Worm (Caenorhabditis elegans) whole organism, L2 larva: Measurements from ENCODE around the gene lpin-1.

Experiments
- F13H6.1 ChIP-seq: sonication (generic microtip); optimal IDR thresholded peaks from 2 replicates; lab custom pipeline; 2016; ENCODE audit warnings: missing genetic modification characterization, missing compliant biosample characterization
- R02D3.7 ChIP-seq: fragments of 150-350 bp; optimal IDR thresholded peaks from 2 replicates; lab custom pipeline; 2014; ENCODE audit warnings: missing biosample characterization, missing genetic modification characterization
- Y55F3AM.14 ChIP-seq: fragments of 200-800 bp; sonication (Bioruptor generic); optimal IDR thresholded peaks from 2 replicates; lab custom pipeline; 2018; ENCODE audit warnings: mild to moderate bottlenecking, missing genetic modification characterization, missing compliant biosample characterization
- ZK546.5 ChIP-seq: sonication (generic microtip); optimal IDR thresholded peaks from 2 replicates; lab custom pipeline; 2017; ENCODE audit warnings: missing biosample characterization, missing genetic modification characterization
- alr-1 ChIP-seq: fragments of 150-350 bp; optimal IDR thresholded peaks from 2 replicates; lab custom pipeline; 2014; ENCODE audit warnings: missing biosample characterization, missing genetic modification characterization
- aly-2 ChIP-seq: fragments of 150-350 bp; optimal IDR thresholded peaks from 2 replicates; lab custom pipeline; 2014; ENCODE audit warnings: missing biosample characterization, missing genetic modification characterization
- ama-1 ChIP-seq: fragments of 150-350 bp; optimal IDR thresholded peaks from 2 replicates; lab custom pipeline; 2018; ENCODE audit warnings: inconsistent platforms
- blmp-1 ChIP-seq: sonication (generic microtip); optimal IDR thresholded peaks from 2 replicates; lab custom pipeline; 2017; ENCODE audit warnings: missing genetic modification characterization, mild to moderate bottlenecking, missing compliant biosample characterization, antibody characterized with exemption, moderate library complexity; ENCODE audit not compliant: insufficient read depth
- ceh-82 ChIP-seq: fragments of 150-350 bp; optimal IDR thresholded peaks from 2 replicates; lab custom pipeline; 2014; ENCODE audit warnings: missing biosample characterization, missing genetic modification characterization
- crh-2 ChIP-seq: sonication (generic microtip); optimal IDR thresholded peaks from 2 replicates; lab custom pipeline; 2017; ENCODE audit warnings: missing biosample characterization, missing genetic modification characterization
- dmd-4 ChIP-seq: sonication (generic microtip); optimal IDR thresholded peaks from 2 replicates; lab custom pipeline; 2017; ENCODE audit warnings: missing biosample characterization, missing genetic modification characterization
- egl-27 ChIP-seq: sonication (generic microtip); optimal IDR thresholded peaks from 3 replicates; lab custom pipeline; 2017; ENCODE audit warnings: missing biosample characterization, missing genetic modification reagents, missing genetic modification characterization
- elt-3 ChIP-seq: sonication (generic microtip); optimal IDR thresholded peaks from 2 replicates; lab custom pipeline; 2017; ENCODE audit warnings: missing biosample characterization, missing genetic modification characterization
- fos-1 ChIP-seq: fragments of 150-350 bp; optimal IDR thresholded peaks from 2 replicates; lab custom pipeline; 2014; ENCODE audit warnings: missing biosample characterization, missing genetic modification characterization
- lin-13 ChIP-seq: fragments of 150-350 bp; optimal IDR thresholded peaks from 2 replicates; lab custom pipeline; 2014; ENCODE audit warnings: missing biosample characterization, missing genetic modification reagents, missing genetic modification characterization
- lin-39 ChIP-seq: fragments of 150-350 bp; optimal IDR thresholded peaks from 2 replicates; lab custom pipeline; 2014; ENCODE audit warnings: missing biosample characterization, missing genetic modification reagents, missing genetic modification characterization
- mab-5 ChIP-seq: fragments of 150-350 bp; optimal IDR thresholded peaks from 2 replicates; lab custom pipeline; 2014; ENCODE audit warnings: missing biosample characterization, missing genetic modification characterization
- mbf-1 ChIP-seq: sonication (generic microtip); optimal IDR thresholded peaks from 2 replicates; lab custom pipeline; 2017; ENCODE audit warnings: missing biosample characterization, missing genetic modification characterization
- mdl-1 ChIP-seq, 2 experiments: fragments of 150-350 bp in 1 of 2; sonication (generic microtip) in 1 of 2; optimal IDR thresholded peaks; 2 replicates each; lab custom pipeline; 2017; ENCODE audit warnings: missing biosample characterization in 2 of 2, missing genetic modification characterization in 2 of 2
- nhr-10 ChIP-seq: sonication (generic microtip); optimal IDR thresholded peaks from 2 replicates; lab custom pipeline; 2017; ENCODE audit warnings: missing biosample characterization, missing genetic modification characterization
- nhr-11 ChIP-seq: fragments of 150-350 bp; optimal IDR thresholded peaks from 2 replicates; lab custom pipeline; 2014; ENCODE audit warnings: missing biosample characterization, missing genetic modification characterization
- nhr-12 ChIP-seq: fragments of 150-350 bp; optimal IDR thresholded peaks from 2 replicates; lab custom pipeline; 2014; ENCODE audit warnings: missing biosample characterization, missing genetic modification characterization
- nhr-129 ChIP-seq: fragments of 150-350 bp; optimal IDR thresholded peaks from 2 replicates; lab custom pipeline; 2014; ENCODE audit warnings: missing biosample characterization, missing genetic modification characterization
- nhr-21 ChIP-seq: fragments of 150-350 bp; optimal IDR thresholded peaks from 2 replicates; lab custom pipeline; 2014; ENCODE audit warnings: missing biosample characterization, missing genetic modification characterization
- nhr-23 ChIP-seq: fragments of 150-350 bp; optimal IDR thresholded peaks from 2 replicates; lab custom pipeline; 2014; ENCODE audit warnings: missing biosample characterization, missing genetic modification reagents, missing genetic modification characterization
- nhr-237 ChIP-seq: fragments of 150-350 bp; optimal IDR thresholded peaks from 2 replicates; lab custom pipeline; 2014; ENCODE audit warnings: missing biosample characterization, missing genetic modification characterization
- nhr-25 ChIP-seq: fragments of 150-350 bp; sonication (generic microtip); optimal IDR thresholded peaks from 3 replicates; lab custom pipeline; 2014; ENCODE audit warnings: missing biosample characterization, missing genetic modification characterization
- peb-1 ChIP-seq: fragments of 150-350 bp; optimal IDR thresholded peaks from 2 replicates; lab custom pipeline; 2014; ENCODE audit warnings: missing biosample characterization, missing genetic modification characterization
- sem-4 ChIP-seq: fragments of 150-350 bp; optimal IDR thresholded peaks from 2 replicates; lab custom pipeline; 2014; ENCODE audit warnings: missing biosample characterization, missing genetic modification reagents, missing genetic modification characterization
- skn-1 ChIP-seq: sonication (generic microtip); optimal IDR thresholded peaks from 2 replicates; lab custom pipeline; 2017; ENCODE audit warnings: missing biosample characterization, missing genetic modification characterization
- sma-3 ChIP-seq: sonication (generic microtip); optimal IDR thresholded peaks from 2 replicates; lab custom pipeline; 2016; ENCODE audit warnings: missing genetic modification reagents, missing genetic modification characterization, missing compliant biosample characterization
- sma-9 ChIP-seq, 2 experiments: fragments of 150-350 bp in 1 of 2; sonication (generic microtip) in 1 of 2; optimal IDR thresholded peaks; 2 replicates each; lab custom pipeline; 2014 to 2016; ENCODE audit warnings: missing genetic modification characterization in 2 of 2, mild to moderate bottlenecking in 1 of 2, missing biosample characterization in 1 of 2, missing compliant biosample characterization in 1 of 2, missing genetic modification reagents in 1 of 2, moderate library complexity in 1 of 2
- snpc-4 ChIP-seq: fragments of 150-350 bp; optimal IDR thresholded peaks from 2 replicates; lab custom pipeline; 2014; ENCODE audit warnings: missing biosample characterization, missing genetic modification characterization
- unc-39 ChIP-seq: fragments of 150-350 bp; optimal IDR thresholded peaks from 2 replicates; lab custom pipeline; 2014; ENCODE audit warnings: missing biosample characterization, missing genetic modification characterization
- unc-55 ChIP-seq: fragments of 150-350 bp; sonication (generic microtip); optimal IDR thresholded peaks from 3 replicates; lab custom pipeline; 2014; ENCODE audit warnings: missing biosample characterization, missing genetic modification reagents, missing genetic modification characterization
- unc-62 ChIP-seq: fragments of 150-350 bp; optimal IDR thresholded peaks from 2 replicates; lab custom pipeline; 2014; ENCODE audit warnings: missing biosample characterization, missing genetic modification reagents, missing genetic modification characterization
- zag-1 ChIP-seq: fragments of 150-350 bp; optimal IDR thresholded peaks from 2 replicates; lab custom pipeline; 2014; ENCODE audit warnings: missing biosample characterization, missing genetic modification characterization
- ztf-1 ChIP-seq: fragments of 200-800 bp; sonication (Bioruptor generic); conservative IDR thresholded peaks from 2 replicates; pipeline ENCODE4 v1.3.6; 2022; ENCODE audit warnings: missing genetic modification characterization, missing compliant biosample characterization
- ztf-11 ChIP-seq: sonication (generic microtip); optimal IDR thresholded peaks from 2 replicates; lab custom pipeline; 2017; ENCODE audit warnings: missing biosample characterization, missing genetic modification characterization
- ztf-4 ChIP-seq: fragments of 150-350 bp; optimal IDR thresholded peaks from 2 replicates; lab custom pipeline; 2014; ENCODE audit warnings: missing biosample characterization, missing genetic modification characterization

Gene lpin-1

DNA sequence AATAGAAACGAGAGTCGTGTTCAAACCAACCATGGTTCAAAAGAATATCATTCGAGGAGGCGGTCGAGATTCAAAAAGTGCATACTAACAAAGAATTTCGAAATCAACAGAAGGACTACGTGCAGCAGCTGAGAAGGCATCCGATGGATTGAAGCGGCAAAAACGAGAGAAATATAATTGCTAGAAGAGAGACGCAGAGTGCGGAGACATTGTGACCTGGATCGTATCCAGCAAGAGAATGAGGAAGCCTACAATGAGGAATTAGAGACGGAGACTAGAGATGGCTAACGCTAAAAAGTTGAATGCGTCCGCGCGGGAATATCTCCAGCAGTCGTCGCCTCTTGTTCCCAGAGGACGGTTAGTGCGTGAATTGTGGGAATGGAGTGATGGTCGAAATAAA, 44.1 kb downstream of the lpin-1 start:
- TF ChIP-seq nhr-21: peak; percentile 20
- no peak for TF ChIP-seq ceh-82 (tag; lab: Kevin White, UChicago)

DNA sequence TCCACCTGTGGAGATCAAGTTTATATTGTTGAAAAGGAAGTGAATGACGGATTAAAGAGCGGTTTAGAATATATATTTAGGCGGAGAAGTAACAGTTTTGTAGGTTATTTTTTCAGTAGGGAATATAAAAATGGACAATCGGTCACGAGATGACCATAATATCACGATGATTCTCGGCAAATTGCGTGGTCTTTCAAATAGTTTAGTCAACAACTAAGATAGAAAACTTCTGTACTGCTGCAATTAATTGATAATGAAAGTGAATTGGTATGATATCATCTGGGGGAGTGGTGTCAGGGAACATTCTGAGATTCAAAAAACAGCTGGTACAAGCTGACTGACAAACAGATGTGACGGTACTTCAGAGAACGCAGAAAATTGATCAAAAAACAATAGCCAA, 45.4 kb downstream of the lpin-1 start:
- no peak for TF ChIP-seq nhr-129 (tag; lab: Kevin White, UChicago)
- TF ChIP-seq crh-2: peak; percentile 15
- peak; percentile 90 for TF ChIP-seq blmp-1
- no peak for TF ChIP-seq ZK546.5
- no peak for TF ChIP-seq nhr-12 (tag; lab: Kevin White, UChicago)
- TF ChIP-seq skn-1: no peak
- no peak for TF ChIP-seq zag-1 (tag; lab: Kevin White, UChicago)
- no peak for TF ChIP-seq aly-2 (tag; lab: Kevin White, UChicago)
- TF ChIP-seq mbf-1 (tag; lab: Kevin White, UChicago): no peak
- no peak for TF ChIP-seq ztf-4 (tag; lab: Kevin White, UChicago)
- TF ChIP-seq nhr-237: no peak
- TF ChIP-seq snpc-4 (tag; lab: Kevin White, UChicago): no peak
- TF ChIP-seq unc-55 (GFP tag; lab: Kevin White, UChicago): no peak
- peak; percentile 44 for TF ChIP-seq sma-9 (GFP tag; optimal IDR thresholded peaks at IDR 0.05; lab: Kevin White, UChicago)
- no peak for TF ChIP-seq sma-9 (tag; optimal IDR thresholded peaks at IDR 0.05; lab: Kevin White, UChicago)
- no peak for TF ChIP-seq lin-13 (GFP tag; lab: Kevin White, UChicago)
- TF ChIP-seq ama-1: no peak
- no peak for TF ChIP-seq ceh-82 (tag; lab: Kevin White, UChicago)
- peak; percentile 60 for TF ChIP-seq sma-3 (GFP tag; lab: Kevin White, UChicago)
- TF ChIP-seq nhr-23 (tag; lab: Kevin White, UChicago): no peak
- peak; percentile 36 for TF ChIP-seq nhr-25 (tag; lab: Kevin White, UChicago)
- no peak for TF ChIP-seq fos-1 (tag; lab: Kevin White, UChicago)
- TF ChIP-seq alr-1 (tag; lab: Kevin White, UChicago): no peak
- TF ChIP-seq unc-62: no peak
- no peak for TF ChIP-seq nhr-10
- no peak for TF ChIP-seq unc-39 (tag; lab: Kevin White, UChicago)
- TF ChIP-seq ztf-1 (GFP tag; lab: Robert Waterston, UW): no peak

DNA sequence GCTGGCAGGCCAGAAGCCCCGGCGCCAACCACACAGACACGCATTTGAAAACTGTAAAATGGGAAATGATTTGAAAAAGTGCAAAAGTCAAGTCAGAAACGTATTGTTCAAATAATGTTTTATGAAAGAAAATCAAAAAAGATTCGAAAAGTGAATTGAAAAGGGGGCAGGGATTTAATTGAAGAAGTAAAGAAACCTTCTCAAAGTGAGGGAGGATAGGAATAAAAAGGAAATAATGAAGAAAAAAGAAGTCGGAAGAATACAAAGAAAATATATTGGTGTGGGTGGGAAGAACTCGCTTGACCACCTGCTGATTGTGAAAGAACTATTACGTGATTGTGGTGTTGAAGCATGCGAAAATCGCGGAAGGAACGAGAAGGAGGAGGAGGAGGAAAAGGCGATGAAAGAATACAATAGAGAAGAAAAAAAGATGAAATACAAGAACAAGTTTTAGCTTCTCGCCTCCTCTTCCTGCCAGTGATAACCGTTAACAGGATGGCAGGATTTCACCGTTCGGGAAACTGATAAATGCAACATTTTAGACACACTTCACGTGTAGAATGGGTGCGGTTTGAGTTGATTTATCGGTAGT, 47.2 kb downstream of the lpin-1 start, which contains the start of gene fmo-4:
Gene fmo-4 (minus strand): TSS at position 51 of the 592 bp plus-strand sequence.
- TF ChIP-seq ztf-1 (GFP tag; lab: Robert Waterston, UW): no peak
- TF ChIP-seq Y55F3AM.14 (GFP tag; lab: Kevin White, UChicago): peak; percentile 33
- TF ChIP-seq nhr-10: no peak
- peak; percentile 9 for TF ChIP-seq nhr-25 (tag; lab: Kevin White, UChicago)
- TF ChIP-seq ceh-82 (tag; lab: Kevin White, UChicago): no peak
- TF ChIP-seq nhr-21: peak; percentile 71

DNA sequence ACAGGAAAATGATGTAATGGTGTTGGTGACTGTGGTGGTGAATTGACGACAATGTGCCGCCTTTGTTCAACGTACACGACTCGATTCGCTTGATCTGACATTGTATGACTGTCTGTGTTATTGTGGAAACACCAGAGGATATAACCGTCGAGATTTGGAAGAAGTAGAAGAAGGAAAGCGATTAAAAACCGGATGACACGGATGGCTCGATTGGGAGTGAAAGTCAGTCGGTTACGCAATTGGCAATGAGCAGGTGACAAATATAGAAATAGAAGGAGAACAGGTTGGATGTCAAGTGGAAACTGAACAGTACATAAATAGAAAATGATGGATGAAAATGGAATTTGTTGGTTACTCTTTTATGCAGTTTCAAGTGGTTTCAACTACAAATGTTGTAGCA, 53.0 kb downstream of the lpin-1 start, which contains the start of gene rdy-2:
Gene rdy-2 (minus strand): TSS at position 101 of the 400 bp plus-strand sequence.
- TF ChIP-seq mab-5 (tag; lab: Kevin White, UChicago) (no peak), zag-1 (tag; lab: Kevin White, UChicago) (no peak), egl-27 (tag; lab: Kevin White, UChicago) (no peak), F13H6.1 (no peak), sem-4 (tag; lab: Kevin White, UChicago) (no peak), skn-1 (no peak), dmd-4 (tag; lab: Kevin White, UChicago) (no peak), lin-39 (tag; lab: Kevin White, UChicago) (no peak), nhr-129 (tag; lab: Kevin White, UChicago) (no peak), R02D3.7 (tag; lab: Kevin White, UChicago) (no peak), nhr-11 (tag; lab: Kevin White, UChicago) (no peak), elt-3 (tag; lab: Kevin White, UChicago) (no peak), peb-1 (tag; lab: Kevin White, UChicago) (no peak), ztf-11 (tag; lab: Kevin White, UChicago) (no peak), nhr-21 (no peak), mdl-1 (tag; optimal IDR thresholded peaks at IDR 0.05; lab: Kevin White, UChicago) (no peak), snpc-4 (tag; lab: Kevin White, UChicago) (no peak), unc-39 (tag; lab: Kevin White, UChicago) (no peak)
- TF ChIP-seq, all 48 proteins: peak for 0
